Worm (Caenorhabditis elegans) whole organism, L1 larva: ENCODE results near the gene ZK381.62.

ENCODE experiments used
- Y116A8C.19 ChIP-seq: sonication (generic microtip); optimal IDR thresholded peaks from 2 replicates; lab custom pipeline; 2016; ENCODE audit warnings: missing compliant biosample characterization, missing genetic modification characterization, borderline replicate concordance
- ceh-8 ChIP-seq: fragments of 200-800 bp; sonication (Bioruptor generic); optimal IDR thresholded peaks from 2 replicates; lab custom pipeline; 2018; ENCODE audit warnings: mild to moderate bottlenecking, missing genetic modification characterization, moderate library complexity, missing compliant biosample characterization
- elt-2 ChIP-seq: sonication (generic microtip); optimal IDR thresholded peaks from 2 replicates; lab custom pipeline; 2016; ENCODE audit warnings: missing genetic modification characterization, mild to moderate bottlenecking, inconsistent platforms, missing compliant biosample characterization, missing genetic modification reagents
- fkh-10 ChIP-seq: sonication (generic microtip); optimal IDR thresholded peaks from 2 replicates; lab custom pipeline; 2017; ENCODE audit warnings: missing biosample characterization, missing genetic modification reagents, missing genetic modification characterization
- fos-1 ChIP-seq: fragments of 150-350 bp; optimal IDR thresholded peaks from 2 replicates; lab custom pipeline; 2014; ENCODE audit warnings: missing biosample characterization, missing genetic modification characterization
- hpl-2 ChIP-seq: fragments of 150-350 bp; optimal IDR thresholded peaks from 2 replicates; lab custom pipeline; 2014; ENCODE audit warnings: missing biosample characterization, missing genetic modification reagents, missing genetic modification characterization
- lin-39 ChIP-seq: fragments of 150-350 bp; optimal IDR thresholded peaks from 2 replicates; lab custom pipeline; 2014; ENCODE audit warnings: missing biosample characterization, missing genetic modification reagents, missing genetic modification characterization
- lir-3 ChIP-seq: sonication (generic microtip); optimal IDR thresholded peaks from 2 replicates; lab custom pipeline; 2016; ENCODE audit warnings: mild to moderate bottlenecking, missing genetic modification characterization, moderate library complexity, missing compliant biosample characterization; ENCODE audit not compliant: poor library complexity
- mep-1 ChIP-seq: fragments of 150-350 bp; optimal IDR thresholded peaks from 2 replicates; lab custom pipeline; 2014; ENCODE audit warnings: missing biosample characterization, missing genetic modification characterization

DNA sequence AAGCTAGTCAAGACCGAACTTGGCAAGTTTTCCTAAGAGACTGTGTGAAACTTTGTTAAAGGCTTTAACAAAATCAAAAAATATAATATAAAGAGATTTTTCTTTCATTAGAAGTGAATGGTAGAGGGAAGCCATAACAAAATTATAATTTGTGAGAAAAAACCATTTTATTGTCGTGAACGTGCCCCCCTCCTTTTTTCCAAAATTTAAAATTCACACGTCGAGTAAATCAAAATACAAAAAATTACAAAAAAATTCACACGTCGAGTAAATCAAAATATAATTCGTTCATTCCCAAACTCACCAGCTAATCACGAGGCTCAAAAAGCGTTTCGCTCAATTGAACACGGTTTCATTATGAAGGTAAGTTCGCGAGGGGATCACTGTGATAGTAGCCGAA is 38.4 kb upstream of the ZK381.62 start, which contains the start of gene C25A8.2:
- no peak for TF ChIP-seq hpl-2
- TF ChIP-seq fkh-10 (GFP tag; lab: Kevin White, UChicago), result no peak
- TF ChIP-seq lin-39 (tag; lab: Kevin White, UChicago), result no peak
- TF ChIP-seq Y116A8C.19, result no peak
- TF ChIP-seq mep-1, result no peak
- no peak for TF ChIP-seq lir-3 (tag; lab: Kevin White, UChicago)
- no peak for TF ChIP-seq ceh-8 (GFP tag; lab: Kevin White, UChicago)
- TF ChIP-seq elt-2 (tag; lab: Kevin White, UChicago), result no peak
- no peak for TF ChIP-seq fos-1 (tag; lab: Kevin White, UChicago)
